Fruit fly (Drosophila melanogaster) whole organism, embryonic: ENCODE measurements around the gene Upf1.

Experiments
- CG10462 ChIP-seq: fragments of 200-800 bp; sonication (Bioruptor generic); optimal IDR thresholded peaks from 2 replicates; lab custom pipeline; 2016; ENCODE audit warnings: missing biosample characterization, missing genetic modification characterization
- CG11723 ChIP-seq: fragments of 200-800 bp; sonication (Bioruptor generic); optimal IDR thresholded peaks from 2 replicates; lab custom pipeline; 2017; ENCODE audit warnings: missing biosample characterization, mild to moderate bottlenecking, missing genetic modification characterization
- CG14441 ChIP-seq: fragments of 200-800 bp; sonication (Bioruptor generic); IDR thresholded peaks from 2 replicates; pipeline ENCODE4 v1.3.6; 2022; ENCODE audit warnings: missing biosample characterization, missing genetic modification characterization
- CG15514 ChIP-seq: fragments of 200-800 bp; sonication (Bioruptor generic); optimal IDR thresholded peaks from 3 replicates; lab custom pipeline; 2017; ENCODE audit warnings: missing biosample characterization, missing genetic modification characterization, mild to moderate bottlenecking, moderate library complexity, missing genetic modification reagents
- CG17361 ChIP-seq: fragments of 200-800 bp; sonication (Bioruptor generic); IDR thresholded peaks from 3 replicates; pipeline ENCODE4 v1.3.6; 2022; ENCODE audit warnings: missing biosample characterization, missing genetic modification characterization
- CG1792 ChIP-seq: fragments of 200-800 bp; sonication (Bioruptor generic); optimal IDR thresholded peaks from 2 replicates; lab custom pipeline; 2016; ENCODE audit warnings: missing biosample characterization, missing genetic modification characterization
- CG18599 ChIP-seq: fragments of 200-800 bp; sonication (Bioruptor generic); optimal IDR thresholded peaks from 3 replicates; lab custom pipeline; 2017; ENCODE audit warnings: missing biosample characterization, missing genetic modification characterization, mild to moderate bottlenecking, moderate library complexity, missing genetic modification reagents
- CG2120 ChIP-seq: fragments of 200-800 bp; sonication (Bioruptor generic); optimal IDR thresholded peaks from 3 replicates; lab custom pipeline; 2016; ENCODE audit warnings: missing biosample characterization, missing genetic modification characterization
- CG30403 ChIP-seq: fragments of 200-800 bp; sonication (Bioruptor generic); optimal IDR thresholded peaks from 3 replicates; lab custom pipeline; 2016; ENCODE audit warnings: missing biosample characterization, missing genetic modification characterization
- CG31388 ChIP-seq: fragments of 200-800 bp; sonication (Bioruptor generic); optimal IDR thresholded peaks from 2 replicates; lab custom pipeline; 2016; ENCODE audit warnings: missing biosample characterization, missing genetic modification characterization
- CG33557 ChIP-seq: fragments of 200-800 bp; sonication (Bioruptor generic); optimal IDR thresholded peaks from 2 replicates; lab custom pipeline; 2019; ENCODE audit warnings: missing biosample characterization, mild to moderate bottlenecking, missing genetic modification characterization, moderate library complexity
- CG34422 ChIP-seq: fragments of 200-800 bp; sonication (Bioruptor generic); IDR thresholded peaks from 3 replicates; pipeline ENCODE4 v1.3.6; 2022; ENCODE audit warnings: missing biosample characterization, missing genetic modification characterization
- CG4424 ChIP-seq: fragments of 200-800 bp; sonication (Bioruptor generic); optimal IDR thresholded peaks from 3 replicates; lab custom pipeline; 2016; ENCODE audit warnings: missing biosample characterization, missing genetic modification characterization
- CG6791 ChIP-seq: fragments of 200-800 bp; sonication (Bioruptor generic); IDR thresholded peaks from 3 replicates; pipeline ENCODE4 v1.3.6; 2022; ENCODE audit warnings: missing biosample characterization, missing genetic modification characterization; ENCODE audit not compliant: partially characterized antibody
- CG7357 ChIP-seq: fragments of 200-800 bp; sonication (Bioruptor generic); IDR thresholded peaks from 3 replicates; pipeline ENCODE4 v1.3.6; 2022; ENCODE audit warnings: missing biosample characterization, missing genetic modification characterization
- CG7839 ChIP-seq: fragments of 200-800 bp; sonication (Bioruptor generic); optimal IDR thresholded peaks from 3 replicates; lab custom pipeline; 2018; ENCODE audit warnings: missing biosample characterization, mild to moderate bottlenecking, missing genetic modification characterization, moderate library complexity
- D19A ChIP-seq: fragments of 200-800 bp; optimal IDR thresholded peaks from 3 replicates; lab custom pipeline; 2019; ENCODE audit warnings: missing biosample characterization, mild to moderate bottlenecking, missing genetic modification characterization, moderate library complexity
- D19B ChIP-seq: fragments of 200-800 bp; sonication (Bioruptor generic); optimal IDR thresholded peaks from 2 replicates; lab custom pipeline; 2017; ENCODE audit warnings: missing biosample characterization, mild to moderate bottlenecking, missing genetic modification characterization
- Dip3 ChIP-seq: fragments of 200-800 bp; sonication (Bioruptor generic); optimal IDR thresholded peaks from 3 replicates; lab custom pipeline; 2016; ENCODE audit warnings: missing biosample characterization, missing genetic modification characterization
- ERR ChIP-seq: fragments of 200-800 bp; sonication (Bioruptor generic); optimal IDR thresholded peaks from 2 replicates; lab custom pipeline; 2016; ENCODE audit warnings: missing biosample characterization, missing genetic modification characterization
- Fer1 ChIP-seq: fragments of 200-800 bp; sonication (Bioruptor generic); optimal IDR thresholded peaks from 2 replicates; lab custom pipeline; 2017; ENCODE audit warnings: missing biosample characterization, mild to moderate bottlenecking, missing genetic modification characterization
- GATAe ChIP-seq: fragments of 200-800 bp; sonication (Bioruptor generic); conservative IDR thresholded peaks from 2 replicates; pipeline ENCODE4 v1.3.6; 2022; ENCODE audit warnings: missing biosample characterization, missing genetic modification characterization
- Hey ChIP-seq: fragments of 200-800 bp; sonication (Bioruptor generic); optimal IDR thresholded peaks from 3 replicates; lab custom pipeline; 2018; ENCODE audit warnings: missing biosample characterization, mild to moderate bottlenecking, missing genetic modification characterization
- Hr39 ChIP-seq: fragments of >200 bp; optimal IDR thresholded peaks from 2 replicates; lab custom pipeline; 2017
- Nf-YB ChIP-seq: fragments of 200-800 bp; sonication (Bioruptor generic); optimal IDR thresholded peaks from 3 replicates; lab custom pipeline; 2019; ENCODE audit warnings: missing biosample characterization, mild to moderate bottlenecking, missing genetic modification characterization, moderate library complexity
- NfI ChIP-seq: fragments of 200-800 bp; sonication (Bioruptor generic); optimal IDR thresholded peaks from 3 replicates; lab custom pipeline; 2018; ENCODE audit warnings: missing biosample characterization, mild to moderate bottlenecking, missing genetic modification characterization, moderate library complexity
- Oaz ChIP-seq: fragments of 200-800 bp; sonication (Bioruptor generic); IDR thresholded peaks from 2 replicates; pipeline ENCODE4 v1.3.6; 2022; ENCODE audit warnings: missing biosample characterization, missing genetic modification characterization
- Opbp ChIP-seq: fragments of 200-800 bp; sonication (Bioruptor generic); IDR thresholded peaks from 3 replicates; pipeline ENCODE4 v1.3.6; 2022; ENCODE audit warnings: missing biosample characterization, missing genetic modification characterization; ENCODE audit not compliant: partially characterized antibody
- Poxn ChIP-seq: fragments of 200-800 bp; sonication (Bioruptor generic); IDR thresholded peaks from 2 replicates; pipeline ENCODE4 v1.3.6; 2022; ENCODE audit warnings: missing biosample characterization, missing genetic modification characterization
- Sry-β ChIP-seq: fragments of 200-800 bp; sonication (Bioruptor generic); optimal IDR thresholded peaks from 2 replicates; lab custom pipeline; 2018; ENCODE audit warnings: missing biosample characterization, mild to moderate bottlenecking, missing genetic modification characterization, moderate library complexity
- bigmax ChIP-seq: fragments of 200-800 bp; sonication (Bioruptor generic); optimal IDR thresholded peaks from 2 replicates; lab custom pipeline; 2018; ENCODE audit warnings: missing biosample characterization, mild to moderate bottlenecking, missing genetic modification characterization
- chm ChIP-seq: fragments of 200-800 bp; sonication (Bioruptor generic); IDR thresholded peaks from 2 replicates; pipeline ENCODE4 v1.3.6; 2022; ENCODE audit warnings: missing biosample characterization, missing genetic modification characterization
- cwo ChIP-seq: fragments of 200-800 bp; sonication (Bioruptor generic); optimal IDR thresholded peaks from 3 replicates; lab custom pipeline; 2017; ENCODE audit warnings: missing biosample characterization, missing genetic modification characterization, mild to moderate bottlenecking, moderate library complexity, missing genetic modification reagents
- danr ChIP-seq: fragments of 200-800 bp; sonication (Bioruptor generic); IDR thresholded peaks from 2 replicates; pipeline ENCODE4 v1.3.6; 2022; ENCODE audit warnings: missing biosample characterization, missing genetic modification characterization
- disco-r ChIP-seq: fragments of 200-800 bp; sonication (Bioruptor generic); optimal IDR thresholded peaks from 2 replicates; lab custom pipeline; 2016; ENCODE audit warnings: missing biosample characterization, missing genetic modification characterization
- dmrt99B ChIP-seq: fragments of 200-800 bp; sonication (Bioruptor generic); optimal IDR thresholded peaks from 2 replicates; lab custom pipeline; 2018; ENCODE audit warnings: missing biosample characterization, mild to moderate bottlenecking, missing genetic modification characterization, moderate library complexity
- en ChIP-seq: fragments of 200-800 bp; sonication (Bioruptor generic); optimal IDR thresholded peaks from 2 replicates; lab custom pipeline; 2016; ENCODE audit warnings: missing biosample characterization, missing genetic modification characterization
- gem ChIP-seq: fragments of 200-800 bp; sonication (Bioruptor generic); optimal IDR thresholded peaks from 2 replicates; lab custom pipeline; 2019; ENCODE audit warnings: missing biosample characterization, mild to moderate bottlenecking, missing genetic modification characterization, moderate library complexity
- grau ChIP-seq: fragments of 200-800 bp; optimal IDR thresholded peaks from 3 replicates; lab custom pipeline; 2019; ENCODE audit warnings: missing biosample characterization, mild to moderate bottlenecking, missing genetic modification characterization, moderate library complexity
- gsb ChIP-seq: fragments of 200-800 bp; sonication (Bioruptor generic); IDR thresholded peaks from 2 replicates; pipeline ENCODE4 v1.3.6; 2022; ENCODE audit warnings: missing biosample characterization, missing genetic modification characterization
- h ChIP-seq: fragments of >200 bp; optimal IDR thresholded peaks from 2 replicates; lab custom pipeline; 2017
- lola ChIP-seq, 3 experiments: fragments of >200 bp in 2 of 3; fragments of 200-800 bp in 1 of 3; sonication (Bioruptor generic) in 1 of 3; optimal IDR thresholded peaks; 2 replicates each; lab custom pipeline; 2017 to 2019; ENCODE audit warnings: missing biosample characterization in 3 of 3, missing genetic modification characterization in 3 of 3, mild to moderate bottlenecking in 1 of 3, moderate library complexity in 1 of 3
- phol ChIP-seq: fragments of 200-800 bp; sonication (Bioruptor generic); optimal IDR thresholded peaks from 3 replicates; lab custom pipeline; 2018; ENCODE audit warnings: missing biosample characterization, mild to moderate bottlenecking, missing genetic modification characterization, moderate library complexity
- pnt ChIP-seq: fragments of 200-800 bp; sonication (Bioruptor generic); optimal IDR thresholded peaks from 3 replicates; lab custom pipeline; 2016; ENCODE audit warnings: missing biosample characterization, missing genetic modification characterization
- psq ChIP-seq: fragments of 200-800 bp; sonication (Bioruptor generic); optimal IDR thresholded peaks from 2 replicates; lab custom pipeline; 2017; ENCODE audit warnings: missing biosample characterization, missing genetic modification characterization
- rib ChIP-seq: fragments of 200-800 bp; sonication (Bioruptor generic); IDR thresholded peaks from 2 replicates; pipeline ENCODE4 v1.3.6; 2022; ENCODE audit warnings: missing biosample characterization, missing genetic modification characterization
- sens ChIP-seq: fragments of 200-800 bp; sonication (Bioruptor generic); peaks from one replicate; lab custom pipeline; 2016; ENCODE audit warnings: missing biosample characterization, missing genetic modification characterization
- stc ChIP-seq: fragments of 200-800 bp; sonication (Bioruptor generic); IDR thresholded peaks from 2 replicates; pipeline ENCODE4 v1.3.6; 2022; ENCODE audit warnings: missing biosample characterization, missing genetic modification characterization
- tll ChIP-seq, 2 experiments: fragments of 200-800 bp in 1 of 2; fragments of >200 bp in 1 of 2; sonication (Bioruptor generic) in 1 of 2; optimal IDR thresholded peaks; 2 replicates each; lab custom pipeline; 2017 to 2019; ENCODE audit warnings: missing biosample characterization in 2 of 2, missing genetic modification characterization in 2 of 2, mild to moderate bottlenecking in 1 of 2, moderate library complexity in 1 of 2
- trh ChIP-seq: fragments of 200-800 bp; sonication (Bioruptor generic); optimal IDR thresholded peaks from 2 replicates; lab custom pipeline; 2016; ENCODE audit warnings: missing biosample characterization, missing genetic modification characterization
- vnd ChIP-seq: fragments of 200-800 bp; sonication (Bioruptor generic); IDR thresholded peaks from 3 replicates; pipeline ENCODE4 v1.3.6; 2022; ENCODE audit warnings: missing biosample characterization, missing genetic modification characterization; ENCODE audit not compliant: partially characterized antibody
- vvl ChIP-seq: fragments of 200-800 bp; sonication (Bioruptor generic); IDR thresholded peaks from 2 replicates; pipeline ENCODE4 v1.3.6; 2022; ENCODE audit warnings: missing biosample characterization, missing genetic modification characterization

Gene Upf1

DNA sequence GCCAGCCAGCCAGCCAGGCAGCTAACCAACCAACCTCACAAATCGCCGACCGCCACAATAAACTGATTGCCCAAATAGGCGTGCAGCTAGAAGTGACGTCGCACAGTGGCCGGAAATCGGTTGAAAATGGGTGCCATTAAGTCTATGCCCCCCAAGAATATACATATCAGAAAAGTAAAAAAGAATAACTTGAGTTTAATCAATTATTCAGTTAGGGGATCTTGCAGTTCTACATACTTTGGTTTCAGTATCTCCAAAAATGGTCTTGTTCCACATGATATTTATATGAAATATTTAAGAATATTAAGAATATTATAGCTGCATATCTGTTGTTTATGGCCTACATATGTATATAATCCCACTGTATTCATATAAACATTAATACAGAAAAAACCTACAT lies 19.8 kb downstream of the Upf1 start (continued):
- TF ChIP-seq CG2120 (GFP tag; lab: Kevin White, UChicago) = peak; percentile 40
- 0 out of 2 replicates have a peak, but pooled peaks have one; percentile 15 for TF ChIP-seq chm
- no peak for TF ChIP-seq bigmax
- TF ChIP-seq D19A = peak; percentile 42
- peak; percentile 2 for TF ChIP-seq Hey
- TF ChIP-seq sens (GFP tag; lab: Kevin White, UChicago) = peak; percentile 66
- TF ChIP-seq CG7357 = no peak
- TF ChIP-seq cwo (GFP tag; lab: Kevin White, UChicago) = peak; percentile 46
- TF ChIP-seq CG1792 (GFP tag; lab: Kevin White, UChicago) = no peak
- TF ChIP-seq psq (GFP tag; lab: Kevin White, UChicago) = no peak
- no peak for TF ChIP-seq stc (GFP tag; lab: Robert Waterston, UW)
- peak; percentile 48 for TF ChIP-seq phol
- TF ChIP-seq CG14441 (GFP tag; lab: Robert Waterston, UW) = no peak
- TF ChIP-seq gem = peak; percentile 71
- no peak for TF ChIP-seq trh
- TF ChIP-seq CG4424 (GFP tag; lab: Kevin White, UChicago) = no peak
- peak; percentile 67 for TF ChIP-seq grau (tag; lab: Kevin White, UChicago)
- TF ChIP-seq Hr39 = no peak
- TF ChIP-seq CG34422 (GFP tag; lab: Robert Waterston, UW) = no peak
- no peak for TF ChIP-seq pnt (GFP tag; lab: Kevin White, UChicago)
- TF ChIP-seq CG7839 = peak; percentile 20
- TF ChIP-seq Fer1 = peak; percentile 50
- TF ChIP-seq CG33557 (GFP tag; lab: Kevin White, UChicago) = no peak
- no peak for TF ChIP-seq danr (GFP tag; lab: Robert Waterston, UW)
- no peak for TF ChIP-seq CG10462 (GFP tag; lab: Kevin White, UChicago)
- TF ChIP-seq CG15514 (GFP tag; lab: Kevin White, UChicago) = peak; percentile 45
- peak; percentile 52; the same call in 1 of the 2 replicates for TF ChIP-seq vvl (GFP tag; lab: Robert Waterston, UW)
- no peak for TF ChIP-seq h (lab: Kevin White, UChicago)
- peak; percentile 27 for TF ChIP-seq D19B (GFP tag; lab: Kevin White, UChicago)
- no peak for TF ChIP-seq Sry-β (GFP tag; lab: Kevin White, UChicago)
- no peak for TF ChIP-seq vnd (GFP tag; lab: Robert Waterston, UW)
- TF ChIP-seq dmrt99B (tag; lab: Kevin White, UChicago) = peak; percentile 37
- no peak for TF ChIP-seq Opbp
- TF ChIP-seq gsb = no peak
- peak; percentile 41 for TF ChIP-seq NfI (GFP tag; lab: Kevin White, UChicago)
- no peak for TF ChIP-seq en (GFP tag; lab: Kevin White, UChicago)
- TF ChIP-seq Oaz (GFP tag; lab: Robert Waterston, UW) = 0 out of 2 replicates have a peak, but pooled peaks have one; percentile 10
- TF ChIP-seq CG17361 (GFP tag; lab: Robert Waterston, UW) = 0 out of 3 replicates have a peak, but pooled peaks have one; percentile 14
- no peak for TF ChIP-seq Nf-YB (GFP tag; lab: Kevin White, UChicago)
- TF ChIP-seq CG11723 (GFP tag; lab: Kevin White, UChicago) = peak; percentile 24
- peak; percentile 57 for TF ChIP-seq CG18599 (GFP tag; lab: Kevin White, UChicago)
- TF ChIP-seq tll (GFP tag; optimal IDR thresholded peaks at IDR 0.05; lab: Kevin White, UChicago) = no peak
- TF ChIP-seq CG31388 (GFP tag; lab: Kevin White, UChicago) = no peak
- TF ChIP-seq disco-r (GFP tag; lab: Kevin White, UChicago) = no peak
- TF ChIP-seq ERR (GFP tag; lab: Kevin White, UChicago) = no peak
- TF ChIP-seq Poxn = no peak
- no peak for TF ChIP-seq GATAe (GFP tag; lab: Robert Waterston, UW)
- TF ChIP-seq Dip3 (GFP tag; lab: Kevin White, UChicago) = peak; percentile 10
- no peak for TF ChIP-seq rib (GFP tag; lab: Robert Waterston, UW)
- TF ChIP-seq CG6791 (GFP tag; lab: Robert Waterston, UW) = no peak
- TF ChIP-seq CG30403 = peak; percentile 38
- no peak for TF ChIP-seq lola (GFP tag; optimal IDR thresholded peaks at IDR 0.05; lab: Kevin White, UChicago)
